Fruit fly (Drosophila melanogaster) whole organism, embryonic: ENCODE results near the gene CG34348.

Experiments used
- Bteb2 ChIP-seq: fragments of 200-800 bp; sonication (Bioruptor generic); optimal IDR thresholded peaks from 2 replicates; lab custom pipeline; 2016; ENCODE audit warnings: missing biosample characterization, missing genetic modification characterization
- CG10366 ChIP-seq: fragments of 200-800 bp; sonication (Bioruptor generic); IDR thresholded peaks from 2 replicates; pipeline ENCODE4 v1.3.6; 2022; ENCODE audit warnings: missing biosample characterization, missing genetic modification characterization
- CG7556 ChIP-seq: fragments of 200-800 bp; sonication (Bioruptor generic); optimal IDR thresholded peaks from 2 replicates; lab custom pipeline; 2017; ENCODE audit warnings: missing biosample characterization, mild to moderate bottlenecking, missing genetic modification characterization
- CG8290 ChIP-seq, 3 experiments: fragments of 200-800 bp; sonication (Bioruptor generic); optimal IDR thresholded peaks; 2 replicates each; lab custom pipeline; 2016 to 2019; ENCODE audit warnings: missing biosample characterization in 3 of 3, missing genetic modification characterization in 3 of 3, mild to moderate bottlenecking in 2 of 3, moderate library complexity in 1 of 3
- Hr51 ChIP-seq, 2 experiments: fragments of 200-800 bp; sonication (Bioruptor generic); optimal IDR thresholded peaks; 2 replicates in 1 of 2; 3 replicates in 1 of 2; lab custom pipeline; 2016 to 2018; ENCODE audit warnings: missing biosample characterization in 2 of 2, missing genetic modification characterization in 2 of 2, mild to moderate bottlenecking in 1 of 2, moderate library complexity in 1 of 2
- YL-1 ChIP-seq: fragments of 200-800 bp; sonication (Bioruptor generic); optimal IDR thresholded peaks from 3 replicates; lab custom pipeline; 2017; ENCODE audit warnings: missing biosample characterization, mild to moderate bottlenecking, missing genetic modification characterization
- twi ChIP-seq: fragments of 200-800 bp; optimal IDR thresholded peaks from 2 replicates; lab custom pipeline; 2019; ENCODE audit warnings: missing biosample characterization, mild to moderate bottlenecking, missing genetic modification characterization, moderate library complexity

DNA sequence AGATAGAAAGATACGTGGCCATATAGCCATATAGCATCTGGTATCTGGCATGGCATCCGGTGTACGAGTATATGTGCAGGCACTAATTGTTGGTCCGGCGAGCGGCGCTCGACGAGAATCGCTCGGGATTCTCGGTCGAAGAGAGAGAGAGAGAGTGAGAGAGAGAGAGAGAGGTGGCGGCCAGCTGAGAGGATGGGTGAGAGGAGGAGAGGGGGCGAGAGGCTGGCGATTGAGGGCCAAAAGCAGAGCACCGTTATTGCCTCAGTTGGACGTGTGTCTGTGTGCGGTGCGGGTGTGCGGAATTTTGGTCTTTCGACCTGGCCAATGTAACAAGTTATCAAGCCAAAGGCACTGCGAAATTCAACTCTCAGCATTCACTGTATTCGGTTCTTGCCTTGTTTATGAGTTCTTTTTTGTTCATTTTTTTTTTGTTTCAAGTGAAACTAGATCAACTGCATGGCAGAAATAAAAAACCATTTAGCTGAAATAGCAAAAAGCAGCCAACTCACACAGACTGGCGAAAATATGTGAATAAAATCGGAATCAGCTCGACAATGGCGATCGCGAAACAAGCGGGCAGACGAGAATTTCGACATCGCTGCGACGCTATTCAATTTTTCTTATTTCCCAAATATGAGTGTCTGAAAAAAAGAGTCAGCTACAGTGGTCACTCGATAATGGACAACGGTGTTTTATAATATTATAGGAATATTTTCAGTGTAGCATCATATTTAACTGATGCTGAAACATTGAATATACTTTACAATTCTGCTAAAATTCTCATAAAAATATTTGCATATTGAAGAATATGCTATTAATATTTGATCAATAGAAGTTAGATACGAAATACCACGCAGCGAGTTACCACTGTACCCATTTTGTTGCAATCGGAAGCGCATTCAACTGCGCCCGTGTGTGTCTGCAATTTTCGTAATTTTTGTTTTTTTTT, 33.4 kb downstream of the CG34348 start:
- TF ChIP-seq CG8290 (GFP tag; optimal IDR thresholded peaks at IDR 0.05; lab: Kevin White, UChicago) (no peak), CG8290 (tag; optimal IDR thresholded peaks at IDR 0.05; lab: Kevin White, UChicago) (no peak), CG10366 (GFP tag; lab: Robert Waterston, UW) (no peak), twi (no peak), CG7556 (GFP tag; lab: Kevin White, UChicago) (no peak), YL-1 (GFP tag; lab: Kevin White, UChicago) (no peak), Bteb2 (GFP tag; lab: Kevin White, UChicago) (no peak), Hr51 (GFP tag; optimal IDR thresholded peaks at IDR 0.05; lab: Kevin White, UChicago) (peak in 1 of 2 experiments; percentile 18)
